Worm (Caenorhabditis elegans): ENCODE measurements around the gene fbxb-19.

DNA sequence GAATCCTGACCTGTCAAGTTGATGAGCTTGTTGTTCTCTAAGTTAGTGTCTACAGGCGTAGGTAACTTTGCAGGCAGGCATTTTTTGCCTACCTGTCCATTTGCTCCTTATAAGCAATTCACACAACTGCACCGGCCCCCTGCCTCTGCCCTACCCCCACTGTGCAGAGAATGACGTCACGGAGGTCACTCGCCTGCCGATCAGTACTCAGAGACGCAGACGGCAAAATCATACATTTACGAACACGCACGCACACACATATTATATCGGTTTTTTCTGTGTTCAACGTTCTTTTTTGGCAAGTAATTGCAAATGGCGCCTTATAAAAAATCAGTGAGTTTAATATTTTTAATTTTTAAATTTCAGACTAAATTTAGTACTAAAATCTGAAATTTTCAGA is 25.5 kb downstream of the fbxb-19 start, which contains the start of gene duxl-1:
- TF ChIP-seq nhr-77 (tag; optimal IDR thresholded peaks at IDR 0.05), result no peak
- TF ChIP-seq nhr-129 (tag; optimal IDR thresholded peaks at IDR 0.05), result peak; percentile 11
- TF ChIP-seq lin-11 (tag; optimal IDR thresholded peaks at IDR 0.05), result no peak
- TF ChIP-seq R02D3.7 (tag; optimal IDR thresholded peaks at IDR 0.05), result no peak
- TF ChIP-seq nhr-12 (tag; optimal IDR thresholded peaks at IDR 0.05), result no peak
- TF ChIP-seq ceh-16 (tag; optimal IDR thresholded peaks at IDR 0.05), result no peak
- TF ChIP-seq nhr-10 (tag; optimal IDR thresholded peaks at IDR 0.05), result no peak
- no peak for TF ChIP-seq mab-5 (tag; optimal IDR thresholded peaks at IDR 0.05)
- no peak for TF ChIP-seq blmp-1 (tag; optimal IDR thresholded peaks at IDR 0.05; ENCODE audit: insufficient read depth)

Data from whole organism, L2 larva.